Worm (Caenorhabditis elegans): ENCODE measurements around the gene lin-39.
A peak's percentile ranks its signal among the peaks of the same experiment; 100 is the strongest.

lin-39 gene

ce11 chrIII:7571726-7572125, 35.3 kb upstream of the lin-39 start (continued):
- TF ChIP-seq F37D6.2 (tag; optimal IDR thresholded peaks at IDR 0.05) = no peak
- no peak for TF ChIP-seq nhr-77 (tag; optimal IDR thresholded peaks at IDR 0.05)
- no peak for TF ChIP-seq nhr-10 (tag; optimal IDR thresholded peaks at IDR 0.05)
- TF ChIP-seq nhr-25 (tag; optimal IDR thresholded peaks at IDR 0.05; ENCODE audit: borderline replicate concordance, insufficient read depth) = no peak
- no peak for TF ChIP-seq F26F4.8 (GFP tag; conservative IDR thresholded peaks at IDR 0.05)
- no peak for TF ChIP-seq daf-16 (GFP tag; optimal IDR thresholded peaks at IDR 0.05)
- TF ChIP-seq daf-16 (tag; optimal IDR thresholded peaks at IDR 0.05) = peak; percentile 22
- no peak for TF ChIP-seq F10B5.3 (tag; optimal IDR thresholded peaks at IDR 0.05)
- TF ChIP-seq nhr-237 (tag; optimal IDR thresholded peaks at IDR 0.05) = no peak
- no peak for TF ChIP-seq set-16 (GFP tag; IDR thresholded peaks at IDR 0.05)
- TF ChIP-seq ceh-20 (GFP tag; IDR thresholded peaks at IDR 0.05) = no peak
- no peak for TF ChIP-seq mdl-1 (tag; optimal IDR thresholded peaks at IDR 0.05)
- no peak for TF ChIP-seq zip-11 (GFP tag; IDR thresholded peaks at IDR 0.05)
- TF ChIP-seq lin-39 (tag; optimal IDR thresholded peaks at IDR 0.05) = no peak
- TF ChIP-seq unc-39 (tag; optimal IDR thresholded peaks at IDR 0.05) = no peak
- TF ChIP-seq T26A8.4 (GFP tag; IDR thresholded peaks at IDR 0.05) = no peak
- TF ChIP-seq tag-97 (GFP tag; IDR thresholded peaks at IDR 0.05) = no peak
- TF ChIP-seq ztf-11 (tag; optimal IDR thresholded peaks at IDR 0.05) = no peak
- 0 out of 2 replicates have a peak, but pooled peaks have one; percentile 29 for TF ChIP-seq lin-1 (GFP tag; IDR thresholded peaks at IDR 0.05)
- TF ChIP-seq attf-4 (tag; optimal IDR thresholded peaks at IDR 0.05) = no peak
- no peak for TF ChIP-seq dmd-6 (GFP tag; IDR thresholded peaks at IDR 0.05)
- no peak for TF ChIP-seq daf-12 (tag; optimal IDR thresholded peaks at IDR 0.05)
- TF ChIP-seq lir-3 (tag; optimal IDR thresholded peaks at IDR 0.05) = no peak
- TF ChIP-seq snpc-4 (tag; optimal IDR thresholded peaks at IDR 0.05) = no peak
- no peak for TF ChIP-seq ctbp-1 (GFP tag; IDR thresholded peaks at IDR 0.05)
- no peak for TF ChIP-seq nhr-28 (tag; optimal IDR thresholded peaks at IDR 0.05)
- no peak for TF ChIP-seq ceh-28 (tag; optimal IDR thresholded peaks at IDR 0.05)
- no peak for TF ChIP-seq dve-1 (tag; optimal IDR thresholded peaks at IDR 0.05; ENCODE audit: insufficient read depth)
- no peak for TF ChIP-seq spr-3 (GFP tag; optimal IDR thresholded peaks at IDR 0.05)
- TF ChIP-seq skn-1 (tag; optimal IDR thresholded peaks at IDR 0.05) = no peak

ce11 chrIII:7570083-7570695, 33.8 kb upstream of the lin-39 start, which contains the start of gene R13A5.7:
Gene R13A5.7, minus strand, starts transcription at chrIII:7570133.
- TF ChIP-seq dve-1 (tag; optimal IDR thresholded peaks at IDR 0.05; ENCODE audit: insufficient read depth) (peak; percentile 88), dmd-8 (GFP tag; IDR thresholded peaks at IDR 0.05) (no peak), dmd-6 (GFP tag; IDR thresholded peaks at IDR 0.05) (peak; percentile 77), daf-8 (GFP tag; IDR thresholded peaks at IDR 0.05) (no peak), T20F7.1 (GFP tag; optimal IDR thresholded peaks at IDR 0.05) (peak; percentile 63), unc-130 (GFP tag; optimal IDR thresholded peaks at IDR 0.05) (no peak), unc-62 (GFP tag; optimal IDR thresholded peaks at IDR 0.05 in 1 of 2) (peak in 1 of 2 experiments; percentile 97), unc-62 (tag; optimal IDR thresholded peaks at IDR 0.05) (no peak), gei-8 (GFP tag; optimal IDR thresholded peaks at IDR 0.05) (peak; percentile 48), pqm-1 (tag; optimal IDR thresholded peaks at IDR 0.05) (peak; percentile 27), F37D6.2 (tag; optimal IDR thresholded peaks at IDR 0.05) (peak; percentile 31), aha-1 (tag) (peak; percentile 14), nhr-41 (GFP tag; IDR thresholded peaks at IDR 0.05) (0 out of 2 replicates have a peak, but pooled peaks have one; percentile 25), sdz-12 (GFP tag; optimal IDR thresholded peaks at IDR 0.05) (no peak), hmg-1.1 (GFP tag; IDR thresholded peaks at IDR 0.05) (peak; percentile 89), lin-13 (GFP tag; optimal IDR thresholded peaks at IDR 0.05) (peak; percentile 54), ctbp-1 (GFP tag; IDR thresholded peaks at IDR 0.05) (peak; percentile 63; the same call in 1 of the 2 replicates), mes-2 (tag; optimal IDR thresholded peaks at IDR 0.05; ENCODE audit: poor library complexity, severe bottlenecking) (peak; percentile 69), pha-4 (GFP tag; IDR thresholded peaks at IDR 0.05) (no peak), pha-4 (tag; optimal IDR thresholded peaks at IDR 0.05) (peak; percentile 39), duxl-1 (tag; optimal IDR thresholded peaks at IDR 0.05; ENCODE audit: poor library complexity) (peak; percentile 22), saeg-2 (GFP tag; IDR thresholded peaks at IDR 0.05) (0 out of 2 replicates have a peak, but pooled peaks have one; percentile 20), skn-1 (tag; optimal IDR thresholded peaks at IDR 0.05) (no peak), mdt-29 (GFP tag; IDR thresholded peaks at IDR 0.05) (0 out of 2 replicates have a peak, but pooled peaks have one; percentile 35), T26A8.4 (GFP tag; IDR thresholded peaks at IDR 0.05) (no peak; the same call in 1 of the 2 replicates), fkh-10 (GFP tag; optimal IDR thresholded peaks at IDR 0.05) (peak; percentile 66), mxl-3 (GFP tag; optimal IDR thresholded peaks at IDR 0.05) (peak; percentile 95)

All from whole organism, L4 larva.